Fruit fly (Drosophila melanogaster): ENCODE measurements around the gene CG31510.

DNA sequence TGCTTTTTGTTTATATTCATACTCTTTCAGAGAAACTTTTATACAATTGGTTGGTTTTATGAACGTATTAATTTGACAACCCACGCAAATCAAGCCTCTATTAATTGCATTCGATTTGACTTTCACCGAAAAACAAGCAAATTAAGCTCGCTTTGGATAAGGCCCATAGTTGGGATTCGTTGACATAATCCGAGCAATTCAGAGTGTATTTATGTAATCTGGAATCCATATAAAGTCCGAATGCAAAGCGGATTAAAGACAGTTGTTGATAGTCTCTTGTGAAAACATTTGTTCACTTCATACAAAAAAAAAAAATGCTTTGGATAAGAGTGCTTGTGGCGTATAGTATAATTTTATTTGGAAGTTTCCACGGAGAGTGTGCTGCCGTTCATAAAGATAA lies 20.5 kb downstream of the CG31510 start, which contains the start of gene CG45095:
- TF ChIP-seq br (optimal IDR thresholded peaks at IDR 0.05) (no peak), Rfx (GFP tag; IDR thresholded peaks at IDR 0.05) (no peak), psq (GFP tag; optimal IDR thresholded peaks at IDR 0.05) (no peak), CG12769 (tag; optimal IDR thresholded peaks at IDR 0.05) (no peak), Hsf (GFP tag; optimal IDR thresholded peaks at IDR 0.05) (no peak), CG12299 (tag; optimal IDR thresholded peaks at IDR 0.05) (no peak), schlank (tag; optimal IDR thresholded peaks at IDR 0.05) (no peak), hkb (optimal IDR thresholded peaks at IDR 0.05) (no peak), hkb (GFP tag; IDR thresholded peaks at IDR 0.05) (no peak), CG1647 (GFP tag; optimal IDR thresholded peaks at IDR 0.05) (no peak), CG7928 (GFP tag; optimal IDR thresholded peaks at IDR 0.05) (no peak)
